Fruit fly (Drosophila melanogaster) whole organism, larva: ENCODE results near the gene Oatp74D.

Source experiments
- noc ChIP-seq: fragments of 200-800 bp; sonication (Bioruptor generic); optimal IDR thresholded peaks from 3 replicates; lab custom pipeline; 2019; ENCODE audit warnings: missing biosample characterization, mild to moderate bottlenecking, missing genetic modification characterization, moderate library complexity

Gene Oatp74D

dm6 chr3L:17533745-17534144 lies 46.8 kb downstream of the Oatp74D start:
- TF ChIP-seq noc = no peak

dm6 chr3L:17534396-17534795 lies 47.5 kb downstream of the Oatp74D start:
- no peak for TF ChIP-seq noc

dm6 chr3L:17535768-17536167 lies 48.9 kb downstream of the Oatp74D start:
- no peak for TF ChIP-seq noc

dm6 chr3L:17538250-17538649 lies 51.3 kb downstream of the Oatp74D start:
- TF ChIP-seq noc = no peak

dm6 chr3L:17538907-17539306 lies 52.0 kb downstream of the Oatp74D start:
- TF ChIP-seq noc = no peak

dm6 chr3L:17540004-17540403 lies 53.1 kb downstream of the Oatp74D start:
- TF ChIP-seq noc = no peak

- TF ChIP-seq noc = no peak
Observed at dm6 chr3L:17549049-17549876, 62.3 kb downstream of the Oatp74D start, which contains the start of the genes Jon74E and CG7542. Gene Jon74E (minus strand): TSS chr3L:17549127. Gene CG7542 (plus strand): TSS chr3L:17549826.

dm6 chr3L:17555794-17556193 lies 68.9 kb downstream of the Oatp74D start:
- no peak for TF ChIP-seq noc

- peak; percentile 53 for TF ChIP-seq noc
Observed at dm6 chr3L:17557215-17557904, 70.4 kb downstream of the Oatp74D start, which contains the start of gene CycT. Gene CycT (minus strand): TSS chr3L:17557788.
